Worm (Caenorhabditis elegans) whole organism, L2 larva: Measurements from ENCODE around the gene frpr-18.

Experiments
- F13H6.1 ChIP-seq: sonication (generic microtip); optimal IDR thresholded peaks from 2 replicates; lab custom pipeline; 2016; ENCODE audit warnings: missing genetic modification characterization, missing compliant biosample characterization
- R02D3.7 ChIP-seq: fragments of 150-350 bp; optimal IDR thresholded peaks from 2 replicates; lab custom pipeline; 2014; ENCODE audit warnings: missing biosample characterization, missing genetic modification characterization
- Y55F3AM.14 ChIP-seq: fragments of 200-800 bp; sonication (Bioruptor generic); optimal IDR thresholded peaks from 2 replicates; lab custom pipeline; 2018; ENCODE audit warnings: mild to moderate bottlenecking, missing genetic modification characterization, missing compliant biosample characterization
- ZK546.5 ChIP-seq: sonication (generic microtip); optimal IDR thresholded peaks from 2 replicates; lab custom pipeline; 2017; ENCODE audit warnings: missing biosample characterization, missing genetic modification characterization
- alr-1 ChIP-seq: fragments of 150-350 bp; optimal IDR thresholded peaks from 2 replicates; lab custom pipeline; 2014; ENCODE audit warnings: missing biosample characterization, missing genetic modification characterization
- aly-2 ChIP-seq: fragments of 150-350 bp; optimal IDR thresholded peaks from 2 replicates; lab custom pipeline; 2014; ENCODE audit warnings: missing biosample characterization, missing genetic modification characterization
- ama-1 ChIP-seq: fragments of 150-350 bp; optimal IDR thresholded peaks from 2 replicates; lab custom pipeline; 2018; ENCODE audit warnings: inconsistent platforms
- ceh-16 ChIP-seq: fragments of 150-350 bp; optimal IDR thresholded peaks from 2 replicates; lab custom pipeline; 2014; ENCODE audit warnings: missing biosample characterization, missing genetic modification characterization
- crh-2 ChIP-seq: sonication (generic microtip); optimal IDR thresholded peaks from 2 replicates; lab custom pipeline; 2017; ENCODE audit warnings: missing biosample characterization, missing genetic modification characterization
- dmd-4 ChIP-seq: sonication (generic microtip); optimal IDR thresholded peaks from 2 replicates; lab custom pipeline; 2017; ENCODE audit warnings: missing biosample characterization, missing genetic modification characterization
- egl-27 ChIP-seq: sonication (generic microtip); optimal IDR thresholded peaks from 3 replicates; lab custom pipeline; 2017; ENCODE audit warnings: missing biosample characterization, missing genetic modification reagents, missing genetic modification characterization
- elt-1 ChIP-seq: fragments of 150-350 bp; optimal IDR thresholded peaks from 2 replicates; lab custom pipeline; 2014; ENCODE audit warnings: missing biosample characterization, missing genetic modification characterization
- elt-3 ChIP-seq: sonication (generic microtip); optimal IDR thresholded peaks from 2 replicates; lab custom pipeline; 2017; ENCODE audit warnings: missing biosample characterization, missing genetic modification characterization
- fos-1 ChIP-seq: fragments of 150-350 bp; optimal IDR thresholded peaks from 2 replicates; lab custom pipeline; 2014; ENCODE audit warnings: missing biosample characterization, missing genetic modification characterization
- gmeb-1 ChIP-seq: fragments of 150-350 bp; optimal IDR thresholded peaks from 2 replicates; lab custom pipeline; 2014; ENCODE audit warnings: missing biosample characterization, missing genetic modification characterization
- lin-11 ChIP-seq: fragments of 150-350 bp; sonication (generic microtip); optimal IDR thresholded peaks from 2 replicates; lab custom pipeline; 2014; ENCODE audit warnings: missing biosample characterization, missing genetic modification characterization, inconsistent platforms, mixed read lengths
- lin-13 ChIP-seq: fragments of 150-350 bp; optimal IDR thresholded peaks from 2 replicates; lab custom pipeline; 2014; ENCODE audit warnings: missing biosample characterization, missing genetic modification reagents, missing genetic modification characterization
- mab-5 ChIP-seq: fragments of 150-350 bp; optimal IDR thresholded peaks from 2 replicates; lab custom pipeline; 2014; ENCODE audit warnings: missing biosample characterization, missing genetic modification characterization
- mbf-1 ChIP-seq: sonication (generic microtip); optimal IDR thresholded peaks from 2 replicates; lab custom pipeline; 2017; ENCODE audit warnings: missing biosample characterization, missing genetic modification characterization
- mdl-1 ChIP-seq, 2 experiments: fragments of 150-350 bp in 1 of 2; sonication (generic microtip) in 1 of 2; optimal IDR thresholded peaks; 2 replicates each; lab custom pipeline; 2017; ENCODE audit warnings: missing biosample characterization in 2 of 2, missing genetic modification characterization in 2 of 2
- nhr-10 ChIP-seq: sonication (generic microtip); optimal IDR thresholded peaks from 2 replicates; lab custom pipeline; 2017; ENCODE audit warnings: missing biosample characterization, missing genetic modification characterization
- nhr-11 ChIP-seq: fragments of 150-350 bp; optimal IDR thresholded peaks from 2 replicates; lab custom pipeline; 2014; ENCODE audit warnings: missing biosample characterization, missing genetic modification characterization
- nhr-12 ChIP-seq: fragments of 150-350 bp; optimal IDR thresholded peaks from 2 replicates; lab custom pipeline; 2014; ENCODE audit warnings: missing biosample characterization, missing genetic modification characterization
- nhr-129 ChIP-seq: fragments of 150-350 bp; optimal IDR thresholded peaks from 2 replicates; lab custom pipeline; 2014; ENCODE audit warnings: missing biosample characterization, missing genetic modification characterization
- nhr-21 ChIP-seq: fragments of 150-350 bp; optimal IDR thresholded peaks from 2 replicates; lab custom pipeline; 2014; ENCODE audit warnings: missing biosample characterization, missing genetic modification characterization
- nhr-23 ChIP-seq: fragments of 150-350 bp; optimal IDR thresholded peaks from 2 replicates; lab custom pipeline; 2014; ENCODE audit warnings: missing biosample characterization, missing genetic modification reagents, missing genetic modification characterization
- nhr-6 ChIP-seq: fragments of 150-350 bp; optimal IDR thresholded peaks from 2 replicates; lab custom pipeline; 2014; ENCODE audit warnings: missing biosample characterization, missing genetic modification characterization
- peb-1 ChIP-seq: fragments of 150-350 bp; optimal IDR thresholded peaks from 2 replicates; lab custom pipeline; 2014; ENCODE audit warnings: missing biosample characterization, missing genetic modification characterization
- skn-1 ChIP-seq: sonication (generic microtip); optimal IDR thresholded peaks from 2 replicates; lab custom pipeline; 2017; ENCODE audit warnings: missing biosample characterization, missing genetic modification characterization
- sma-3 ChIP-seq: sonication (generic microtip); optimal IDR thresholded peaks from 2 replicates; lab custom pipeline; 2016; ENCODE audit warnings: missing genetic modification reagents, missing genetic modification characterization, missing compliant biosample characterization
- sma-9 ChIP-seq, 2 experiments: fragments of 150-350 bp in 1 of 2; sonication (generic microtip) in 1 of 2; optimal IDR thresholded peaks; 2 replicates each; lab custom pipeline; 2014 to 2016; ENCODE audit warnings: missing genetic modification characterization in 2 of 2, mild to moderate bottlenecking in 1 of 2, missing biosample characterization in 1 of 2, missing compliant biosample characterization in 1 of 2, missing genetic modification reagents in 1 of 2, moderate library complexity in 1 of 2
- snpc-4 ChIP-seq: fragments of 150-350 bp; optimal IDR thresholded peaks from 2 replicates; lab custom pipeline; 2014; ENCODE audit warnings: missing biosample characterization, missing genetic modification characterization
- unc-39 ChIP-seq: fragments of 150-350 bp; optimal IDR thresholded peaks from 2 replicates; lab custom pipeline; 2014; ENCODE audit warnings: missing biosample characterization, missing genetic modification characterization
- unc-62 ChIP-seq: fragments of 150-350 bp; optimal IDR thresholded peaks from 2 replicates; lab custom pipeline; 2014; ENCODE audit warnings: missing biosample characterization, missing genetic modification reagents, missing genetic modification characterization
- zag-1 ChIP-seq: fragments of 150-350 bp; optimal IDR thresholded peaks from 2 replicates; lab custom pipeline; 2014; ENCODE audit warnings: missing biosample characterization, missing genetic modification characterization
- ztf-1 ChIP-seq: fragments of 200-800 bp; sonication (Bioruptor generic); conservative IDR thresholded peaks from 2 replicates; pipeline ENCODE4 v1.3.6; 2022; ENCODE audit warnings: missing genetic modification characterization, missing compliant biosample characterization
- ztf-4 ChIP-seq: fragments of 150-350 bp; optimal IDR thresholded peaks from 2 replicates; lab custom pipeline; 2014; ENCODE audit warnings: missing biosample characterization, missing genetic modification characterization

Gene frpr-18

ce11 chrV:6900814-6901592 is 30.9 kb downstream of the frpr-18 start:
- no peak for TF ChIP-seq nhr-11 (tag; lab: Kevin White, UChicago)
- TF ChIP-seq dmd-4 (tag; lab: Kevin White, UChicago) = no peak
- TF ChIP-seq ceh-16 = no peak
- TF ChIP-seq nhr-10 (tag; lab: Kevin White, UChicago) = no peak
- no peak for TF ChIP-seq ztf-4 (tag; lab: Kevin White, UChicago)
- no peak for TF ChIP-seq elt-1 (tag; lab: Kevin White, UChicago)
- TF ChIP-seq crh-2 (tag; lab: Kevin White, UChicago) = peak; percentile 23
- TF ChIP-seq ztf-1 = no peak
- TF ChIP-seq mdl-1 (tag; optimal IDR thresholded peaks at IDR 0.05; lab: Kevin White, UChicago) = no peak
- no peak for TF ChIP-seq sma-3
- no peak for TF ChIP-seq fos-1 (tag; lab: Kevin White, UChicago)
- TF ChIP-seq sma-9 (GFP tag; optimal IDR thresholded peaks at IDR 0.05; lab: Kevin White, UChicago) = peak; percentile 26
- TF ChIP-seq sma-9 (tag; optimal IDR thresholded peaks at IDR 0.05; lab: Kevin White, UChicago) = no peak
- no peak for TF ChIP-seq Y55F3AM.14 (GFP tag; lab: Kevin White, UChicago)
- TF ChIP-seq ZK546.5 (tag; lab: Kevin White, UChicago) = no peak
- no peak for TF ChIP-seq alr-1 (tag; lab: Kevin White, UChicago)
- TF ChIP-seq ama-1 = no peak
- no peak for TF ChIP-seq unc-62
- no peak for TF ChIP-seq unc-39 (tag; lab: Kevin White, UChicago)

- TF ChIP-seq snpc-4 = no peak
Observed at ce11 chrV:6901943-6902549, 31.9 kb downstream of the frpr-18 start.

ce11 chrV:6906435-6906834 is 36.3 kb downstream of the frpr-18 start:
- TF ChIP-seq peb-1 (tag; lab: Kevin White, UChicago) (no peak), ZK546.5 (tag; lab: Kevin White, UChicago) (no peak)

ce11 chrV:6917280-6917679 is 47.2 kb downstream of the frpr-18 start:
- TF ChIP-seq nhr-129 (tag; lab: Kevin White, UChicago) = no peak
- no peak for TF ChIP-seq snpc-4
- TF ChIP-seq egl-27 (tag; lab: Kevin White, UChicago) = no peak
- TF ChIP-seq ceh-16 = no peak
- no peak for TF ChIP-seq alr-1 (tag; lab: Kevin White, UChicago)
- no peak for TF ChIP-seq nhr-6
- TF ChIP-seq elt-1 (tag; lab: Kevin White, UChicago) = no peak
- no peak for TF ChIP-seq nhr-12 (tag; lab: Kevin White, UChicago)
- TF ChIP-seq gmeb-1 = no peak
- TF ChIP-seq mbf-1 = no peak
- no peak for TF ChIP-seq elt-3 (tag; lab: Kevin White, UChicago)
- TF ChIP-seq dmd-4 (tag; lab: Kevin White, UChicago) = no peak
- TF ChIP-seq unc-62 = no peak
- TF ChIP-seq lin-11 = no peak
- TF ChIP-seq peb-1 (tag; lab: Kevin White, UChicago) = no peak
- no peak for TF ChIP-seq R02D3.7
- TF ChIP-seq nhr-11 (tag; lab: Kevin White, UChicago) = no peak

ce11 chrV:6919251-6919650 is 49.1 kb downstream of the frpr-18 start:
- TF ChIP-seq nhr-6 = no peak
- TF ChIP-seq aly-2 (tag; lab: Kevin White, UChicago) = no peak
- TF ChIP-seq nhr-21 (tag; lab: Kevin White, UChicago) = no peak
- no peak for TF ChIP-seq nhr-23 (tag; lab: Kevin White, UChicago)
- no peak for TF ChIP-seq Y55F3AM.14 (GFP tag; lab: Kevin White, UChicago)
- TF ChIP-seq snpc-4 = no peak
- no peak for TF ChIP-seq alr-1 (tag; lab: Kevin White, UChicago)
- no peak for TF ChIP-seq zag-1 (tag; lab: Kevin White, UChicago)
- no peak for TF ChIP-seq gmeb-1
- TF ChIP-seq egl-27 (tag; lab: Kevin White, UChicago) = no peak
- TF ChIP-seq ZK546.5 (tag; lab: Kevin White, UChicago) = no peak
- TF ChIP-seq lin-11 = no peak
- no peak for TF ChIP-seq skn-1 (tag; lab: Kevin White, UChicago)
- TF ChIP-seq ztf-1 = no peak
- TF ChIP-seq F13H6.1 (tag; lab: Kevin White, UChicago) = no peak
- no peak for TF ChIP-seq ztf-4 (tag; lab: Kevin White, UChicago)
- no peak for TF ChIP-seq lin-13 (GFP tag; lab: Kevin White, UChicago)
- TF ChIP-seq sma-9 (GFP tag; optimal IDR thresholded peaks at IDR 0.05; lab: Kevin White, UChicago) = no peak
- TF ChIP-seq sma-9 (tag; optimal IDR thresholded peaks at IDR 0.05; lab: Kevin White, UChicago) = no peak
- TF ChIP-seq ama-1 = no peak
- TF ChIP-seq mab-5 (tag; lab: Kevin White, UChicago) = no peak
